Fruit fly (Drosophila melanogaster) whole organism, prepupa: ENCODE measurements around the gene CG31231.

Experiments used
- CG10631 ChIP-seq: fragments of 200-800 bp; sonication (Bioruptor generic); optimal IDR thresholded peaks from 2 replicates; lab custom pipeline; 2016; ENCODE audit warnings: missing biosample characterization, missing genetic modification characterization
- CG10669 ChIP-seq: fragments of 200-800 bp; sonication (Bioruptor generic); optimal IDR thresholded peaks from 3 replicates; lab custom pipeline; 2018; ENCODE audit warnings: missing biosample characterization, mild to moderate bottlenecking, missing genetic modification characterization, moderate library complexity
- CG11294 ChIP-seq: fragments of 200-800 bp; sonication (Bioruptor generic); IDR thresholded peaks from 2 replicates; pipeline ENCODE4 v1.3.6; 2022; ENCODE audit warnings: missing biosample characterization, missing genetic modification characterization
- CG11762 ChIP-seq: fragments of 200-800 bp; sonication (Bioruptor generic); optimal IDR thresholded peaks from 3 replicates; lab custom pipeline; 2016; ENCODE audit warnings: missing biosample characterization, missing genetic modification characterization; ENCODE audit not compliant: insufficient read depth
- CG3032 ChIP-seq: fragments of 200-800 bp; optimal IDR thresholded peaks from 2 replicates; lab custom pipeline; 2019; ENCODE audit warnings: missing biosample characterization, mild to moderate bottlenecking, missing genetic modification characterization, moderate library complexity
- CG32006 ChIP-seq: fragments of 200-800 bp; sonication (Bioruptor generic); optimal IDR thresholded peaks from 3 replicates; lab custom pipeline; 2017; ENCODE audit warnings: missing biosample characterization, mild to moderate bottlenecking, missing genetic modification characterization
- CG34406 ChIP-seq: fragments of 200-800 bp; sonication (Bioruptor generic); optimal IDR thresholded peaks from 3 replicates; lab custom pipeline; 2016; ENCODE audit warnings: missing biosample characterization, missing genetic modification characterization
- CG4318 ChIP-seq: fragments of 200-800 bp; sonication (Bioruptor generic); optimal IDR thresholded peaks from 3 replicates; lab custom pipeline; 2017; ENCODE audit warnings: missing biosample characterization, mild to moderate bottlenecking, missing genetic modification characterization
- CG6163 ChIP-seq: fragments of 200-800 bp; sonication (Bioruptor generic); IDR thresholded peaks from 3 replicates; pipeline ENCODE4 v1.3.6; 2022; ENCODE audit warnings: missing biosample characterization, missing genetic modification characterization
- CG6792 ChIP-seq: fragments of 200-800 bp; sonication (Bioruptor generic); optimal IDR thresholded peaks from 3 replicates; lab custom pipeline; 2016; ENCODE audit warnings: missing biosample characterization, missing genetic modification characterization
- CG6854 ChIP-seq: fragments of 200-800 bp; sonication (Bioruptor generic); optimal IDR thresholded peaks from 2 replicates; lab custom pipeline; 2017; ENCODE audit warnings: missing biosample characterization, mild to moderate bottlenecking, missing genetic modification characterization
- CG8119 ChIP-seq: fragments of 200-800 bp; sonication (Bioruptor generic); IDR thresholded peaks from 3 replicates; pipeline ENCODE4 v1.3.6; 2022; ENCODE audit warnings: missing biosample characterization, missing genetic modification characterization
- Eip75B ChIP-seq: fragments of 200-800 bp; sonication (Bioruptor generic); optimal IDR thresholded peaks from 3 replicates; lab custom pipeline; 2016; ENCODE audit warnings: missing biosample characterization, missing genetic modification characterization
- Eip93F ChIP-seq: fragments of 200-800 bp; sonication (Bioruptor generic); optimal IDR thresholded peaks from 2 replicates; lab custom pipeline; 2016; ENCODE audit warnings: missing biosample characterization, mild to moderate bottlenecking, missing genetic modification characterization
- Ets21C ChIP-seq: fragments of 200-800 bp; sonication (Bioruptor generic); optimal IDR thresholded peaks from 3 replicates; lab custom pipeline; 2016; ENCODE audit warnings: missing biosample characterization, missing genetic modification characterization
- Hr4 ChIP-seq: fragments of 200-800 bp; sonication (Bioruptor generic); optimal IDR thresholded peaks from 3 replicates; lab custom pipeline; 2016; ENCODE audit warnings: missing biosample characterization, missing genetic modification characterization
- Smox ChIP-seq: fragments of 200-800 bp; sonication (Bioruptor generic); optimal IDR thresholded peaks from 3 replicates; lab custom pipeline; 2016; ENCODE audit warnings: missing biosample characterization, missing genetic modification characterization
- Sox102F ChIP-seq: fragments of 200-800 bp; sonication (Bioruptor generic); optimal IDR thresholded peaks from 2 replicates; lab custom pipeline; 2016; ENCODE audit warnings: missing biosample characterization, mild to moderate bottlenecking, missing genetic modification characterization
- Sox15 ChIP-seq: fragments of 200-800 bp; sonication (Bioruptor generic); optimal IDR thresholded peaks from 3 replicates; lab custom pipeline; 2016; ENCODE audit warnings: missing biosample characterization, missing genetic modification characterization
- achi ChIP-seq: fragments of 200-800 bp; sonication (Bioruptor generic); optimal IDR thresholded peaks from 3 replicates; lab custom pipeline; 2016; ENCODE audit warnings: missing biosample characterization, missing genetic modification characterization
- dsx ChIP-seq: fragments of 200-800 bp; optimal IDR thresholded peaks from 3 replicates; lab custom pipeline; 2019; ENCODE audit warnings: missing biosample characterization, mild to moderate bottlenecking, missing genetic modification characterization, moderate library complexity; ENCODE audit not compliant: poor library complexity, severe bottlenecking
- esn ChIP-seq: fragments of 200-800 bp; sonication (Bioruptor generic); optimal IDR thresholded peaks from 2 replicates; lab custom pipeline; 2016; ENCODE audit warnings: missing biosample characterization, mild to moderate bottlenecking, missing genetic modification characterization, moderate library complexity
- pdm3 ChIP-seq: fragments of 200-800 bp; sonication (Bioruptor generic); optimal IDR thresholded peaks from 3 replicates; lab custom pipeline; 2016; ENCODE audit warnings: missing biosample characterization, missing genetic modification characterization
- salr ChIP-seq, 2 experiments: fragments of 200-800 bp; sonication (Bioruptor generic); optimal IDR thresholded peaks; 3 replicates each; lab custom pipeline; 2016 to 2018; ENCODE audit warnings: missing biosample characterization in 2 of 2, missing genetic modification characterization in 2 of 2, mild to moderate bottlenecking in 1 of 2
- spab ChIP-seq: fragments of 200-800 bp; sonication (Bioruptor generic); optimal IDR thresholded peaks from 2 replicates; lab custom pipeline; 2017; ENCODE audit warnings: missing biosample characterization, mild to moderate bottlenecking, missing genetic modification characterization, missing genetic modification reagents
- ss ChIP-seq, 2 experiments: fragments of 200-800 bp; sonication (Bioruptor generic); optimal IDR thresholded peaks; 2 replicates in 1 of 2; 3 replicates in 1 of 2; lab custom pipeline; 2017 to 2018; ENCODE audit warnings: mild to moderate bottlenecking in 2 of 2, missing biosample characterization in 2 of 2, missing genetic modification characterization in 2 of 2, moderate library complexity in 1 of 2
- svp ChIP-seq: fragments of 200-800 bp; sonication (Bioruptor generic); peaks from one replicate; lab custom pipeline; 2016; ENCODE audit warnings: missing biosample characterization, missing genetic modification characterization
- topi ChIP-seq: fragments of 200-800 bp; sonication (Bioruptor generic); optimal IDR thresholded peaks from 3 replicates; lab custom pipeline; 2016; ENCODE audit warnings: missing biosample characterization, missing genetic modification characterization

Gene CG31231

dm6 chr3R:18703514-18703913 is 38.4 kb downstream of the CG31231 start:
- TF ChIP-seq Hr4 (GFP tag; lab: Kevin White, UChicago) (no peak), CG6792 (GFP tag; lab: Kevin White, UChicago) (no peak), Sox102F (GFP tag; lab: Kevin White, UChicago) (no peak), CG3032 (tag; lab: Kevin White, UChicago) (no peak), dsx (GFP tag; lab: Kevin White, UChicago) (no peak), CG11762 (GFP tag; lab: Kevin White, UChicago) (no peak), Ets21C (GFP tag; lab: Kevin White, UChicago) (no peak), CG10631 (GFP tag; lab: Kevin White, UChicago) (no peak), salr (GFP tag; optimal IDR thresholded peaks at IDR 0.05; lab: Kevin White, UChicago) (no peak)

DNA sequence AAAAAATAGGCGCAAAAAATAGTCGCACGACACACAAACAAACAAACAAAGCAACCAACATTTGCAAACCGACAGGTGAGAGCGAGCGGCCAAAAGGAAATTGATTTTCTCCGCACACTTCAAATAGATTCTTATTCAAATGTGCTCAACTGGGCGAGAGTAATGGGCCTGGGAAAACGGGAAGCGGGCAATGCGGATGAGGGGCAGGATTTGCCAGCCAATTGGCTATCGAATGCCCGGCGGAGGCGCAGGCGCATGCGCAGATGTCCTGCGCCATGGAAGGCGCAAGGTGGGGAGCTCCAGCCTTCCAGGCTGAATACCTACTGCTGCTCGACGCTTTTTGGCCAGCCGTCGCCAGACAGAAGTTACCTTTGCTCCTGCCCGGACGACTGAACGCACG is 40.0 kb downstream of the CG31231 start, which contains the start of the genes ChAT and VAChT:
ChAT (plus strand) TSS at position 352 of the 400 bp plus-strand sequence.
VAChT (plus strand) TSS at position 352 of the 400 bp plus-strand sequence.
- TF ChIP-seq CG34406 (GFP tag; lab: Kevin White, UChicago), result no peak
- TF ChIP-seq Eip75B, result no peak
- no peak for TF ChIP-seq CG8119 (GFP tag; lab: Robert Waterston, UW)
- no peak for TF ChIP-seq CG6854 (GFP tag; lab: Kevin White, UChicago)
- TF ChIP-seq topi (GFP tag; lab: Kevin White, UChicago), result no peak
- TF ChIP-seq Hr4 (GFP tag; lab: Kevin White, UChicago), result no peak
- TF ChIP-seq salr (GFP tag; optimal IDR thresholded peaks at IDR 0.05; lab: Kevin White, UChicago), result no peak
- TF ChIP-seq CG6163 (GFP tag; lab: Robert Waterston, UW), result no peak
- TF ChIP-seq Sox102F (GFP tag; lab: Kevin White, UChicago), result no peak
- TF ChIP-seq ss (GFP tag; optimal IDR thresholded peaks at IDR 0.05; lab: Kevin White, UChicago), result no peak
- no peak for TF ChIP-seq dsx (GFP tag; lab: Kevin White, UChicago)
- no peak for TF ChIP-seq pdm3 (GFP tag; lab: Kevin White, UChicago)
- no peak for TF ChIP-seq Eip93F (GFP tag; lab: Kevin White, UChicago)
- TF ChIP-seq CG11294 (GFP tag; lab: Robert Waterston, UW), result no peak
- TF ChIP-seq Smox (GFP tag; lab: Kevin White, UChicago), result no peak
- TF ChIP-seq CG4318 (GFP tag; lab: Kevin White, UChicago), result no peak
- TF ChIP-seq CG6792 (GFP tag; lab: Kevin White, UChicago), result no peak
- TF ChIP-seq CG32006 (GFP tag; lab: Kevin White, UChicago), result no peak
- no peak for TF ChIP-seq spab (GFP tag; lab: Kevin White, UChicago)
- no peak for TF ChIP-seq CG10669 (GFP tag; lab: Kevin White, UChicago)

dm6 chr3R:18706289-18706688 is 41.1 kb downstream of the CG31231 start:
- TF ChIP-seq esn (GFP tag; lab: Kevin White, UChicago) (no peak), Ets21C (GFP tag; lab: Kevin White, UChicago) (no peak), svp (GFP tag; lab: Kevin White, UChicago) (no peak), Sox15 (GFP tag; lab: Kevin White, UChicago) (no peak), achi (GFP tag; lab: Kevin White, UChicago) (no peak), CG10631 (GFP tag; lab: Kevin White, UChicago) (no peak), CG4318 (GFP tag; lab: Kevin White, UChicago) (no peak)
- TF ChIP-seq, all 60 proteins: peak for 0

DNA sequence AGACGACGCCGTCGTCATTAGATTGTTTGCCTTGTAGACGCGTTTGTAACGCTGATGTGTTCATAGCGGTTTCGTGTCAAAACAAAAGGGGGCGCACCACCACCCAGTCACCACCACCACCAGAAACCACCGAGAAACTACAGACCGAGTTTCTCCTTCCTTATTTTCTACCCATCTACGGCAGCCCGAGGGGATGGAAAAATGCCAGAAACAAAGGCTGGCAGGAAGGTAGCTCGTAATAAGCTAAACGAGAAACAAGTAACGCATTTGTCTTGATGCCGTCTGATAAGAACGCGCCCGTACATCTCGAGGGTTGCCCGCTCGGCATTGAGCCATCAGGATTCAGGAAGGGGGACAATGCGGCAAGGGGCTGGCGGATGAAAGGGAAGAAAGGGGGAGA is 42.3 kb downstream of the CG31231 start:
- no peak for TF ChIP-seq CG3032 (tag; lab: Kevin White, UChicago)
